Worm (Caenorhabditis elegans): ENCODE results near the gene lgc-20.

- TF ChIP-seq cog-1 (tag; optimal IDR thresholded peaks at IDR 0.05) (no peak), tab-1 (GFP tag; IDR thresholded peaks at IDR 0.05) (no peak), klf-2 (GFP tag; conservative IDR thresholded peaks at IDR 0.05) (no peak), ref-1 (GFP tag; conservative IDR thresholded peaks at IDR 0.05) (no peak), T22C8.4 (GFP tag; IDR thresholded peaks at IDR 0.05) (no peak), med-1 (GFP tag; optimal IDR thresholded peaks at IDR 0.05; ENCODE audit: insufficient read depth) (no peak), flt-1 (GFP tag; IDR thresholded peaks at IDR 0.05) (no peak), ztf-23 (GFP tag; IDR thresholded peaks at IDR 0.05) (no peak), ztf-29 (GFP tag; IDR thresholded peaks at IDR 0.05) (no peak)
These were observed 18.3 kb upstream of the lgc-20 start for ce11 chrII:11361751-11362150.
